Fruit fly (Drosophila melanogaster) whole organism, embryonic: ENCODE results near the gene Piezo.
A peak's percentile ranks its signal among the peaks of the same experiment; 100 is the strongest.

Experiments
- Abd-B ChIP-seq: fragments of 200-800 bp; sonication (Bioruptor generic); optimal IDR thresholded peaks from 2 replicates; lab custom pipeline; 2018; ENCODE audit warnings: missing biosample characterization, mild to moderate bottlenecking, missing genetic modification characterization, moderate library complexity
- Ada2b ChIP-seq: fragments of 200-800 bp; sonication (Bioruptor generic); IDR thresholded peaks from 2 replicates; pipeline ENCODE4 v1.3.6; 2022; ENCODE audit warnings: missing biosample characterization, missing genetic modification characterization
- B-H1 ChIP-seq: fragments of 200-800 bp; sonication (Bioruptor generic); IDR thresholded peaks from 3 replicates; pipeline ENCODE4 v1.3.6; 2022; ENCODE audit warnings: missing biosample characterization, missing genetic modification characterization
- CG10267 ChIP-seq: fragments of 200-800 bp; sonication (Bioruptor generic); optimal IDR thresholded peaks from 2 replicates; lab custom pipeline; 2018; ENCODE audit warnings: missing biosample characterization, mild to moderate bottlenecking, missing genetic modification characterization, moderate library complexity
- CG10543 ChIP-seq: fragments of 200-800 bp; sonication (Bioruptor generic); optimal IDR thresholded peaks from 3 replicates; lab custom pipeline; 2017; ENCODE audit warnings: missing biosample characterization, mild to moderate bottlenecking, missing genetic modification characterization, moderate library complexity
- CG11093 ChIP-seq: fragments of 200-800 bp; sonication (Bioruptor generic); IDR thresholded peaks from 3 replicates; pipeline ENCODE4 v1.3.6; 2022; ENCODE audit warnings: missing biosample characterization, missing genetic modification characterization
- CG12236 ChIP-seq: fragments of 200-800 bp; sonication (Bioruptor generic); optimal IDR thresholded peaks from 2 replicates; lab custom pipeline; 2016; ENCODE audit warnings: missing biosample characterization, missing genetic modification characterization
- CG15696 ChIP-seq: fragments of 200-800 bp; sonication (Bioruptor generic); optimal IDR thresholded peaks from 2 replicates; lab custom pipeline; 2019; ENCODE audit warnings: missing biosample characterization, mild to moderate bottlenecking, missing genetic modification characterization, moderate library complexity
- CG1602 ChIP-seq: fragments of 200-800 bp; sonication (Bioruptor generic); optimal IDR thresholded peaks from 3 replicates; lab custom pipeline; 2016; ENCODE audit warnings: missing biosample characterization, missing genetic modification characterization
- CG17802 ChIP-seq: fragments of 200-800 bp; sonication (Bioruptor generic); optimal IDR thresholded peaks from 2 replicates; lab custom pipeline; 2018; ENCODE audit warnings: missing biosample characterization, mild to moderate bottlenecking, missing genetic modification characterization, moderate library complexity
- CG17829 ChIP-seq: fragments of 200-800 bp; optimal IDR thresholded peaks from 2 replicates; lab custom pipeline; 2019; ENCODE audit warnings: missing biosample characterization, mild to moderate bottlenecking, missing genetic modification characterization, moderate library complexity
- CG18599 ChIP-seq: fragments of 200-800 bp; sonication (Bioruptor generic); optimal IDR thresholded peaks from 3 replicates; lab custom pipeline; 2017; ENCODE audit warnings: missing biosample characterization, missing genetic modification characterization, mild to moderate bottlenecking, moderate library complexity, missing genetic modification reagents
- CG31441 ChIP-seq: fragments of 200-800 bp; sonication (Bioruptor generic); IDR thresholded peaks from 2 replicates; pipeline ENCODE4 v1.3.6; 2022; ENCODE audit warnings: missing biosample characterization, missing genetic modification characterization
- CG3995 ChIP-seq: fragments of 200-800 bp; sonication (Bioruptor generic); optimal IDR thresholded peaks from 3 replicates; lab custom pipeline; 2016; ENCODE audit warnings: missing biosample characterization, missing genetic modification characterization
- CG42726 ChIP-seq: fragments of 200-800 bp; sonication (Bioruptor generic); IDR thresholded peaks from 2 replicates; pipeline ENCODE4 v1.3.6; 2022; ENCODE audit warnings: missing biosample characterization, missing genetic modification characterization; ENCODE audit not compliant: partially characterized antibody
- CG5953 ChIP-seq: fragments of 200-800 bp; sonication (Bioruptor generic); IDR thresholded peaks from 2 replicates; pipeline ENCODE4 v1.3.6; 2022; ENCODE audit warnings: missing biosample characterization, missing genetic modification characterization
- CG7928 ChIP-seq: fragments of 200-800 bp; sonication (Bioruptor generic); optimal IDR thresholded peaks from 2 replicates; lab custom pipeline; 2017; ENCODE audit warnings: missing biosample characterization, mild to moderate bottlenecking, missing genetic modification characterization
- CG9876 ChIP-seq: fragments of 200-800 bp; sonication (Bioruptor generic); optimal IDR thresholded peaks from 2 replicates; lab custom pipeline; 2016; ENCODE audit warnings: missing biosample characterization, missing genetic modification characterization
- Fer2 ChIP-seq: fragments of 200-800 bp; sonication (Bioruptor generic); optimal IDR thresholded peaks from 2 replicates; lab custom pipeline; 2018; ENCODE audit warnings: missing biosample characterization, mild to moderate bottlenecking, missing genetic modification characterization, moderate library complexity
- H15 ChIP-seq: fragments of 200-800 bp; sonication (Bioruptor generic); IDR thresholded peaks from 3 replicates; pipeline ENCODE4 v1.3.6; 2022; ENCODE audit warnings: missing biosample characterization, missing genetic modification characterization
- HLHmδ ChIP-seq: fragments of 200-800 bp; sonication (Bioruptor generic); optimal IDR thresholded peaks from 2 replicates; lab custom pipeline; 2018; ENCODE audit warnings: missing biosample characterization, mild to moderate bottlenecking, missing genetic modification characterization, moderate library complexity
- Hr78 ChIP-seq, 2 experiments: fragments of 200-800 bp in 1 of 2; fragments of >200 bp in 1 of 2; sonication (Bioruptor generic) in 1 of 2; optimal IDR thresholded peaks; 2 replicates each; lab custom pipeline; 2017 to 2019; ENCODE audit warnings: missing biosample characterization in 2 of 2, missing genetic modification characterization in 2 of 2, mild to moderate bottlenecking in 1 of 2, moderate library complexity in 1 of 2
- Med ChIP-seq: fragments of 200-800 bp; sonication (Bioruptor generic); peaks from one replicate; lab custom pipeline; 2016; ENCODE audit warnings: missing biosample characterization, missing genetic modification characterization, mild to moderate bottlenecking, inconsistent platforms, moderate library complexity
- Myb ChIP-seq: fragments of 200-800 bp; sonication (Bioruptor generic); optimal IDR thresholded peaks from 2 replicates; lab custom pipeline; 2016; ENCODE audit warnings: missing biosample characterization, missing genetic modification characterization
- Nf-YB ChIP-seq: fragments of 200-800 bp; sonication (Bioruptor generic); optimal IDR thresholded peaks from 3 replicates; lab custom pipeline; 2019; ENCODE audit warnings: missing biosample characterization, mild to moderate bottlenecking, missing genetic modification characterization, moderate library complexity
- NfI ChIP-seq: fragments of 200-800 bp; sonication (Bioruptor generic); optimal IDR thresholded peaks from 3 replicates; lab custom pipeline; 2018; ENCODE audit warnings: missing biosample characterization, mild to moderate bottlenecking, missing genetic modification characterization, moderate library complexity
- Opbp ChIP-seq: fragments of 200-800 bp; sonication (Bioruptor generic); IDR thresholded peaks from 3 replicates; pipeline ENCODE4 v1.3.6; 2022; ENCODE audit warnings: missing biosample characterization, missing genetic modification characterization; ENCODE audit not compliant: partially characterized antibody
- Pdp1 ChIP-seq, 2 experiments: fragments of 200-800 bp; sonication (Bioruptor generic); optimal IDR thresholded peaks; 3 replicates each; lab custom pipeline; 2016; ENCODE audit warnings: missing biosample characterization in 2 of 2, missing genetic modification characterization in 2 of 2, mild to moderate bottlenecking in 1 of 2, moderate library complexity in 1 of 2
- Ravus ChIP-seq: fragments of 200-800 bp; sonication (Bioruptor generic); IDR thresholded peaks from 2 replicates; pipeline ENCODE4 v1.3.6; 2022; ENCODE audit warnings: missing biosample characterization, missing genetic modification characterization
- Sin3A ChIP-seq: fragments of >200 bp; optimal IDR thresholded peaks from 2 replicates; lab custom pipeline; 2018
- Sry-β ChIP-seq: fragments of 200-800 bp; sonication (Bioruptor generic); optimal IDR thresholded peaks from 2 replicates; lab custom pipeline; 2018; ENCODE audit warnings: missing biosample characterization, mild to moderate bottlenecking, missing genetic modification characterization, moderate library complexity
- Stat92E ChIP-seq, 3 experiments: fragments of >200 bp in 2 of 3; fragments of 200-800 bp in 1 of 3; sonication (Bioruptor generic) in 1 of 3; optimal IDR thresholded peaks; 2 replicates each; lab custom pipeline; 2017 to 2019; ENCODE audit warnings: missing biosample characterization in 3 of 3, missing genetic modification characterization in 3 of 3, mild to moderate bottlenecking in 1 of 3, moderate library complexity in 1 of 3
- Vsx1 ChIP-seq: fragments of 200-800 bp; sonication (Bioruptor generic); optimal IDR thresholded peaks from 2 replicates; lab custom pipeline; 2017; ENCODE audit warnings: missing biosample characterization, mild to moderate bottlenecking, missing genetic modification characterization, missing genetic modification reagents
- Xrp1 ChIP-seq: fragments of 200-800 bp; sonication (Bioruptor generic); IDR thresholded peaks from 2 replicates; pipeline ENCODE4 v1.3.6; 2022; ENCODE audit warnings: missing biosample characterization, missing genetic modification characterization
- ac ChIP-seq: fragments of 200-800 bp; sonication (Bioruptor generic); optimal IDR thresholded peaks from 3 replicates; lab custom pipeline; 2017; ENCODE audit warnings: missing biosample characterization, mild to moderate bottlenecking, missing genetic modification characterization
- aop ChIP-seq: fragments of 200-800 bp; sonication (Bioruptor generic); IDR thresholded peaks from 2 replicates; pipeline ENCODE4 v1.3.6; 2022; ENCODE audit warnings: missing biosample characterization, missing genetic modification characterization
- ase ChIP-seq: fragments of 200-800 bp; sonication (Bioruptor generic); IDR thresholded peaks from 3 replicates; pipeline ENCODE4 v1.3.6; 2022; ENCODE audit warnings: missing biosample characterization, missing genetic modification characterization
- ash1 ChIP-seq: fragments of 200-800 bp; sonication (Bioruptor generic); optimal IDR thresholded peaks from 2 replicates; lab custom pipeline; 2018; ENCODE audit warnings: missing biosample characterization, mild to moderate bottlenecking, missing genetic modification characterization
- dm ChIP-seq: fragments of 200-800 bp; sonication (Bioruptor generic); optimal IDR thresholded peaks from 3 replicates; lab custom pipeline; 2016; ENCODE audit warnings: missing biosample characterization, missing genetic modification characterization
- dmrt99B ChIP-seq: fragments of 200-800 bp; sonication (Bioruptor generic); optimal IDR thresholded peaks from 2 replicates; lab custom pipeline; 2018; ENCODE audit warnings: missing biosample characterization, mild to moderate bottlenecking, missing genetic modification characterization, moderate library complexity
- fru ChIP-seq: fragments of >200 bp; optimal IDR thresholded peaks from 2 replicates; lab custom pipeline; 2017
- lmd ChIP-seq: fragments of 200-800 bp; sonication (Bioruptor generic); IDR thresholded peaks from 2 replicates; pipeline ENCODE4 v1.3.6; 2022; ENCODE audit warnings: missing biosample characterization, missing genetic modification characterization
- repo ChIP-seq: fragments of 200-800 bp; sonication (Bioruptor generic); optimal IDR thresholded peaks from 2 replicates; lab custom pipeline; 2016; ENCODE audit warnings: missing biosample characterization, missing genetic modification characterization
- row ChIP-seq: fragments of 200-800 bp; sonication (Bioruptor generic); IDR thresholded peaks from 3 replicates; pipeline ENCODE4 v1.3.6; 2022; ENCODE audit warnings: missing biosample characterization, missing genetic modification characterization
- sr ChIP-seq: fragments of 200-800 bp; sonication (Bioruptor generic); IDR thresholded peaks from 3 replicates; pipeline ENCODE4 v1.3.6; 2022; ENCODE audit warnings: missing biosample characterization, missing genetic modification characterization
- stc ChIP-seq: fragments of 200-800 bp; sonication (Bioruptor generic); IDR thresholded peaks from 2 replicates; pipeline ENCODE4 v1.3.6; 2022; ENCODE audit warnings: missing biosample characterization, missing genetic modification characterization
- tll ChIP-seq, 2 experiments: fragments of 200-800 bp in 1 of 2; fragments of >200 bp in 1 of 2; sonication (Bioruptor generic) in 1 of 2; optimal IDR thresholded peaks; 2 replicates each; lab custom pipeline; 2017 to 2019; ENCODE audit warnings: missing biosample characterization in 2 of 2, missing genetic modification characterization in 2 of 2, mild to moderate bottlenecking in 1 of 2, moderate library complexity in 1 of 2
- usp ChIP-seq: fragments of >200 bp; optimal IDR thresholded peaks from 2 replicates; lab custom pipeline; 2017; ENCODE audit warnings: missing biosample characterization, missing genetic modification characterization
- vfl ChIP-seq: fragments of 200-800 bp; sonication (Bioruptor generic); optimal IDR thresholded peaks from 2 replicates; lab custom pipeline; 2016; ENCODE audit warnings: missing biosample characterization, missing genetic modification characterization
- vvl ChIP-seq: fragments of 200-800 bp; sonication (Bioruptor generic); IDR thresholded peaks from 2 replicates; pipeline ENCODE4 v1.3.6; 2022; ENCODE audit warnings: missing biosample characterization, missing genetic modification characterization

Gene Piezo

DNA sequence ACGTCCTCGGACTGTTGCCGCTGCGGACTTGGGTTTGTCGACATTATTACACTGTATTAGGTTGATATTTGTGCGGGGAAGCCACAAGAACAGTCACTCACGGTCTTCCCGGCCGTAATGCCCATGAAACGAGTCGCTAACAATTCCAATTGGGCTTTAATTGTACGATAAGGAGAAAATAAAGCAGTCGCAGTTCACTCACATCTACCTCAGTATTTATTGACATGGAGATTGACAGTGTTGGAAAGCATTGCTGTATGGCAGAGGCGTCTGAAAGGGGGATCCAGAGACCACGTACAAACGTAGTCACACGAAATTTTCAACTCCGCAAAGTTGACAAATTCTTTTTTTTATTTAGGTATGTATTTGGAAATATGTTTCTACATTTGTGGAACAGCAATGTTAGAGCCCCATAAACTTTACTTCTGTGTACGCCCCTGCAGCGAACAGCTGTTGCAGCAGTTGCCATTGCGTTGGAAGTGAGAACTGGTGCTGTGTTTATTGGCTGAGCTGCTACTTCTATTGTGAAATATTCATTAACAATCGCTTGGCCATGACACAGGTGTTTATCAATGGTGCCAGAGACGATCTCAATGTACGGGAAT lies 49.9 kb downstream of the Piezo start, which contains the start of the genes CG8372 and CG8360 (continued):
- TF ChIP-seq ash1 (GFP tag; lab: Kevin White, UChicago) (peak; percentile 95), NfI (GFP tag; lab: Kevin White, UChicago) (peak; percentile 99), Sry-β (GFP tag; lab: Kevin White, UChicago) (peak; percentile 72), repo (GFP tag; lab: Kevin White, UChicago) (peak; percentile 99), CG1602 (GFP tag; lab: Kevin White, UChicago) (peak; percentile 99), H15 (peak; percentile 99), Sin3A (lab: Kevin White, UChicago) (peak; percentile 65), aop (GFP tag; lab: Robert Waterston, UW) (peak; percentile 95), tll (GFP tag; optimal IDR thresholded peaks at IDR 0.05; lab: Kevin White, UChicago) (peak in 1 of 2 experiments; percentile 72), usp (GFP tag; lab: Kevin White, UChicago) (no peak), dmrt99B (tag; lab: Kevin White, UChicago) (peak; percentile 98), CG15696 (peak; percentile 96), Ravus (GFP tag; lab: Robert Waterston, UW) (peak; percentile 93), ac (GFP tag; lab: Kevin White, UChicago) (peak; percentile 94), vvl (GFP tag; lab: Robert Waterston, UW) (peak; percentile 100), CG42726 (GFP tag; lab: Robert Waterston, UW) (no peak), CG5953 (peak; percentile 98), Nf-YB (GFP tag; lab: Kevin White, UChicago) (peak; percentile 88), Ada2b (GFP tag; lab: Robert Waterston, UW) (peak; percentile 99), CG11093 (GFP tag; lab: Robert Waterston, UW) (peak; percentile 99), CG17829 (tag; lab: Kevin White, UChicago) (peak; percentile 98), Med (peak; percentile 100), Myb (peak; percentile 95), CG7928 (GFP tag; lab: Kevin White, UChicago) (peak; percentile 83), dm (GFP tag; lab: Kevin White, UChicago) (peak; percentile 98), Xrp1 (GFP tag; lab: Robert Waterston, UW) (peak; percentile 100), CG31441 (GFP tag; lab: Robert Waterston, UW) (peak; percentile 98), CG12236 (peak; percentile 99), CG3995 (GFP tag; lab: Kevin White, UChicago) (peak; percentile 93), Vsx1 (GFP tag; lab: Kevin White, UChicago) (peak; percentile 96), ase (GFP tag; lab: Robert Waterston, UW) (peak; percentile 99), Pdp1 (GFP tag; optimal IDR thresholded peaks at IDR 0.05; lab: Kevin White, UChicago) (peak; percentile 98 to 99), B-H1 (peak; percentile 99), stc (GFP tag; lab: Robert Waterston, UW) (peak; percentile 99), CG9876 (GFP tag; lab: Kevin White, UChicago) (peak; percentile 99), CG17802 (tag; lab: Kevin White, UChicago) (peak; percentile 92), Stat92E (GFP tag; optimal IDR thresholded peaks at IDR 0.05; lab: Kevin White, UChicago) (peak in 1 of 3 experiments; percentile 91), CG10267 (peak; percentile 100), fru (lab: Kevin White, UChicago) (no peak), row (GFP tag; lab: Robert Waterston, UW) (peak; percentile 100), Fer2 (tag; lab: Kevin White, UChicago) (peak; percentile 96), Opbp (GFP tag; lab: Robert Waterston, UW) (no peak; the same call in 2 of the 3 replicates), vfl (GFP tag; lab: Kevin White, UChicago) (peak; percentile 98), Hr78 (GFP tag; optimal IDR thresholded peaks at IDR 0.05; lab: Kevin White, UChicago) (peak in 1 of 2 experiments; percentile 89), CG10543 (peak; percentile 98), sr (GFP tag; lab: Robert Waterston, UW) (peak; percentile 97), lmd (peak; percentile 99), HLHmδ (GFP tag; lab: Kevin White, UChicago) (no peak), Abd-B (GFP tag; lab: Kevin White, UChicago) (peak; percentile 98), CG18599 (GFP tag; lab: Kevin White, UChicago) (peak; percentile 99)
